Fruit fly (Drosophila melanogaster): ENCODE results near the gene CG10165.

dm6 chr2L:19517154-19517814 is 12.8 kb downstream of the CG10165 start, which contains the start of gene Hasp:
- TF ChIP-seq CG8478 (optimal IDR thresholded peaks at IDR 0.05): no peak
- no peak for TF ChIP-seq CTCF (optimal IDR thresholded peaks at IDR 0.05)
